Fruit fly (Drosophila melanogaster) whole organism: Measurements from ENCODE around the gene MstProx.

ENCODE experiments used
- CG8478 ChIP-seq: fragments of >200 bp; optimal IDR thresholded peaks from 2 replicates; lab custom pipeline; 2018; ENCODE audit warnings: inconsistent platforms
- Dll ChIP-seq: fragments of >200 bp; optimal IDR thresholded peaks from 2 replicates; lab custom pipeline; 2017
- EcR ChIP-seq, 2 experiments: fragments of >200 bp; optimal IDR thresholded peaks; 2 replicates each; lab custom pipeline; 2017; ENCODE audit warnings: missing biosample characterization in 2 of 2, missing genetic modification characterization in 2 of 2, missing genetic modification reagents in 2 of 2
- pan ChIP-seq: fragments of >200 bp; optimal IDR thresholded peaks from 2 replicates; lab custom pipeline; 2017
- psq ChIP-seq: fragments of >200 bp; optimal IDR thresholded peaks from 2 replicates; lab custom pipeline; 2017
- usp ChIP-seq: fragments of >200 bp; optimal IDR thresholded peaks from 2 replicates; lab custom pipeline; 2017; ENCODE audit warnings: missing biosample characterization, missing genetic modification characterization, mixed read lengths

Gene MstProx

dm6 chr3R:7334613-7335012 lies 34.5 kb downstream of the MstProx start:
- no peak for TF ChIP-seq psq (lab: Kevin White, UChicago)
- no peak for TF ChIP-seq CG8478 (lab: Kevin White, UChicago)
- TF ChIP-seq usp, result no peak
- no peak for TF ChIP-seq Dll
- TF ChIP-seq pan (lab: Kevin White, UChicago), result no peak
- no peak for TF ChIP-seq EcR (GFP tag; optimal IDR thresholded peaks at IDR 0.05; lab: Kevin White, UChicago)

- TF ChIP-seq pan (lab: Kevin White, UChicago) (no peak), EcR (GFP tag; optimal IDR thresholded peaks at IDR 0.05; lab: Kevin White, UChicago) (no peak), Dll (no peak), usp (no peak), psq (lab: Kevin White, UChicago) (no peak), CG8478 (lab: Kevin White, UChicago) (no peak)
Observed at dm6 chr3R:7330695-7331094, 38.4 kb downstream of the MstProx start.

dm6 chr3R:7326200-7326599 lies 42.9 kb downstream of the MstProx start:
- TF ChIP-seq usp (no peak), psq (lab: Kevin White, UChicago) (no peak), CG8478 (lab: Kevin White, UChicago) (no peak), pan (lab: Kevin White, UChicago) (no peak), Dll (no peak), EcR (GFP tag; optimal IDR thresholded peaks at IDR 0.05; lab: Kevin White, UChicago) (no peak)

dm6 chr3R:7322549-7322948 lies 46.6 kb downstream of the MstProx start:
- TF ChIP-seq CG8478 (lab: Kevin White, UChicago) (no peak), Dll (no peak)

dm6 chr3R:7317107-7317506 lies 52.0 kb downstream of the MstProx start, which contains the start of gene CG10029:
CG10029 (minus strand) TSS chr3R:7317207.
- TF ChIP-seq psq (lab: Kevin White, UChicago), result no peak
